Fruit fly (Drosophila melanogaster): ENCODE results near the gene IFT57.

IFT57 gene

dm6 chr2L:3543062-3543461 is 12.5 kb downstream of the IFT57 start:
- TF ChIP-seq NC2α (GFP tag; optimal IDR thresholded peaks at IDR 0.05), result no peak
- peak; percentile 48 for TF ChIP-seq sens (GFP tag)
- peak; percentile 29 for TF ChIP-seq gem (tag; optimal IDR thresholded peaks at IDR 0.05)
- no peak for TF ChIP-seq Deaf1 (tag; optimal IDR thresholded peaks at IDR 0.05)
- TF ChIP-seq CG17385 (GFP tag; optimal IDR thresholded peaks at IDR 0.05), result no peak
- peak; percentile 24 for TF ChIP-seq phol (tag; optimal IDR thresholded peaks at IDR 0.05)
- TF ChIP-seq Ets65A (GFP tag), result no peak
- no peak for TF ChIP-seq ATbp (GFP tag; optimal IDR thresholded peaks at IDR 0.05)
- no peak for TF ChIP-seq pan (optimal IDR thresholded peaks at IDR 0.05)
- no peak for TF ChIP-seq pan (GFP tag; optimal IDR thresholded peaks at IDR 0.05 in 1 of 2, IDR thresholded peaks at IDR 0.05 in 1 of 2)
- TF ChIP-seq CG9609 (GFP tag; optimal IDR thresholded peaks at IDR 0.05), result no peak
- TF ChIP-seq CG17328 (GFP tag; IDR thresholded peaks at IDR 0.05), result 0 out of 2 replicates have a peak, but pooled peaks have one; percentile 6
- TF ChIP-seq dmrt11E (tag; optimal IDR thresholded peaks at IDR 0.05), result peak; percentile 45
- TF ChIP-seq CG13296 (GFP tag; optimal IDR thresholded peaks at IDR 0.05), result no peak
- TF ChIP-seq Med (GFP tag), result peak; percentile 28
- TF ChIP-seq CG4820 (GFP tag; optimal IDR thresholded peaks at IDR 0.05), result no peak
- TF ChIP-seq CG4854 (GFP tag; optimal IDR thresholded peaks at IDR 0.05), result no peak
- TF ChIP-seq ken (GFP tag; IDR thresholded peaks at IDR 0.05), result no peak
- peak; percentile 41 for TF ChIP-seq CG10979 (tag; optimal IDR thresholded peaks at IDR 0.05)
- TF ChIP-seq her (GFP tag; optimal IDR thresholded peaks at IDR 0.05), result no peak
- no peak for TF ChIP-seq CG6689 (GFP tag; IDR thresholded peaks at IDR 0.05)
- no peak for TF ChIP-seq gsb (GFP tag; IDR thresholded peaks at IDR 0.05)
- TF ChIP-seq Bgb (GFP tag; IDR thresholded peaks at IDR 0.05; ENCODE audit: partially characterized antibody), result no peak
- TF ChIP-seq hbn (GFP tag; IDR thresholded peaks at IDR 0.05; ENCODE audit: partially characterized antibody), result no peak
- TF ChIP-seq al (GFP tag; IDR thresholded peaks at IDR 0.05), result no peak
- TF ChIP-seq CG13287 (GFP tag; IDR thresholded peaks at IDR 0.05; ENCODE audit: partially characterized antibody), result no peak
- TF ChIP-seq Stat92E (GFP tag; optimal IDR thresholded peaks at IDR 0.05), result no peak
- TF ChIP-seq zf30C (GFP tag; optimal IDR thresholded peaks at IDR 0.05), result peak; percentile 34
- TF ChIP-seq Mad (GFP tag; optimal IDR thresholded peaks at IDR 0.05), result no peak
- no peak for TF ChIP-seq Lpt (GFP tag; optimal IDR thresholded peaks at IDR 0.05)
- TF ChIP-seq eyg (GFP tag; optimal IDR thresholded peaks at IDR 0.05), result no peak
- no peak for TF ChIP-seq unpg (GFP tag; optimal IDR thresholded peaks at IDR 0.05)
- TF ChIP-seq bsh (GFP tag; optimal IDR thresholded peaks at IDR 0.05), result peak in 1 of 2 experiments; percentile 14
- no peak for TF ChIP-seq CG12659 (GFP tag; optimal IDR thresholded peaks at IDR 0.05)
- TF ChIP-seq eve (GFP tag; optimal IDR thresholded peaks at IDR 0.05), result no peak
- peak in 1 of 3 experiments; percentile 28 for TF ChIP-seq lola (GFP tag; optimal IDR thresholded peaks at IDR 0.05)
- no peak for TF ChIP-seq CG32767 (GFP tag; IDR thresholded peaks at IDR 0.05)
- peak; percentile 18 for TF ChIP-seq CG17829 (tag; optimal IDR thresholded peaks at IDR 0.05)
- TF ChIP-seq kah (GFP tag; optimal IDR thresholded peaks at IDR 0.05), result no peak
- TF ChIP-seq CG9727 (GFP tag; optimal IDR thresholded peaks at IDR 0.05), result peak; percentile 3
- TF ChIP-seq CG15011 (GFP tag; optimal IDR thresholded peaks at IDR 0.05), result no peak
- TF ChIP-seq fd96Cb (tag; optimal IDR thresholded peaks at IDR 0.05), result peak; percentile 7
- TF ChIP-seq CG3281 (GFP tag; optimal IDR thresholded peaks at IDR 0.05), result no peak
- TF ChIP-seq Vsx1 (GFP tag; optimal IDR thresholded peaks at IDR 0.05), result no peak
- 0 out of 2 replicates have a peak, but pooled peaks have one; percentile 15 for TF ChIP-seq CG8765 (GFP tag; IDR thresholded peaks at IDR 0.05)
- TF ChIP-seq CG14050 (GFP tag; IDR thresholded peaks at IDR 0.05), result no peak
- peak; percentile 4 for TF ChIP-seq CG8388 (GFP tag; optimal IDR thresholded peaks at IDR 0.05)
- no peak for TF ChIP-seq chif (GFP tag; optimal IDR thresholded peaks at IDR 0.05)
- peak; percentile 30; the same call in 1 of the 3 replicates for TF ChIP-seq croc (GFP tag; conservative IDR thresholded peaks at IDR 0.05)
- no peak for TF ChIP-seq MESR4 (GFP tag; optimal IDR thresholded peaks at IDR 0.05)
- peak; percentile 16 for TF ChIP-seq CG14710 (tag; optimal IDR thresholded peaks at IDR 0.05)
